Fruit fly (Drosophila melanogaster): ENCODE data around the gene spi.

The spi gene

dm6 chr2L:19537779-19538456 is 39.2 kb downstream of the spi start, which contains the start of gene CG13082 (continued):
- TF ChIP-seq sr (GFP tag; IDR thresholded peaks at IDR 0.05): no peak
- TF ChIP-seq CG11560 (tag; IDR thresholded peaks at IDR 0.05): no peak
- peak; percentile 62 for TF ChIP-seq CG8924 (tag; optimal IDR thresholded peaks at IDR 0.05)
- no peak for TF ChIP-seq CG11085 (GFP tag; IDR thresholded peaks at IDR 0.05)
- no peak for TF ChIP-seq CG14050 (GFP tag; IDR thresholded peaks at IDR 0.05)
- no peak for TF ChIP-seq slou (GFP tag; optimal IDR thresholded peaks at IDR 0.05)
- TF ChIP-seq Hmr (GFP tag; optimal IDR thresholded peaks at IDR 0.05): no peak
- peak; percentile 39 for TF ChIP-seq bcd (GFP tag; optimal IDR thresholded peaks at IDR 0.05)
- no peak for TF ChIP-seq gce (GFP tag; IDR thresholded peaks at IDR 0.05)
- no peak for TF ChIP-seq Nf-YA (GFP tag; IDR thresholded peaks at IDR 0.05)
- peak; percentile 59 for TF ChIP-seq CG2875 (GFP tag; optimal IDR thresholded peaks at IDR 0.05)
- no peak for TF ChIP-seq CG13287 (GFP tag; IDR thresholded peaks at IDR 0.05; ENCODE audit: partially characterized antibody)
- peak; percentile 50 for TF ChIP-seq oc (tag; optimal IDR thresholded peaks at IDR 0.05)
- TF ChIP-seq CoRest (tag; optimal IDR thresholded peaks at IDR 0.05): peak; percentile 61
- TF ChIP-seq fd3F (GFP tag; optimal IDR thresholded peaks at IDR 0.05): no peak
- TF ChIP-seq D (optimal IDR thresholded peaks at IDR 0.05): no peak
- peak; percentile 75 for TF ChIP-seq D (GFP tag; optimal IDR thresholded peaks at IDR 0.05)
- TF ChIP-seq CG4424 (GFP tag; optimal IDR thresholded peaks at IDR 0.05): peak; percentile 75
- peak; percentile 2 for TF ChIP-seq Ets65A (GFP tag)
- no peak for TF ChIP-seq CG3847 (GFP tag; IDR thresholded peaks at IDR 0.05)
- no peak for TF ChIP-seq Ada2b (GFP tag; IDR thresholded peaks at IDR 0.05)
- peak; percentile 45 for TF ChIP-seq CG17385 (GFP tag; optimal IDR thresholded peaks at IDR 0.05)
- TF ChIP-seq Dref (GFP tag; IDR thresholded peaks at IDR 0.05): no peak
- TF ChIP-seq CG11504 (tag; optimal IDR thresholded peaks at IDR 0.05): peak; percentile 64
- no peak for TF ChIP-seq CG3838 (GFP tag; optimal IDR thresholded peaks at IDR 0.05)
- peak; percentile 34 for TF ChIP-seq Vsx1 (GFP tag; optimal IDR thresholded peaks at IDR 0.05)
- TF ChIP-seq CG12942 (GFP tag; optimal IDR thresholded peaks at IDR 0.05): no peak
- peak; percentile 24 for TF ChIP-seq Nf-YB (GFP tag; optimal IDR thresholded peaks at IDR 0.05)
- TF ChIP-seq kah (GFP tag; optimal IDR thresholded peaks at IDR 0.05): no peak
- TF ChIP-seq Rx (GFP tag; IDR thresholded peaks at IDR 0.05): no peak
- no peak for TF ChIP-seq CG6683 (GFP tag; optimal IDR thresholded peaks at IDR 0.05)
- peak; percentile 65 for TF ChIP-seq crol (GFP tag; IDR thresholded peaks at IDR 0.05)
- 0 out of 2 replicates have a peak, but pooled peaks have one; percentile 26 for TF ChIP-seq ssp (GFP tag; IDR thresholded peaks at IDR 0.05)
- TF ChIP-seq tna (GFP tag; IDR thresholded peaks at IDR 0.05; ENCODE audit: partially characterized antibody): no peak
- TF ChIP-seq Ets97D (GFP tag; optimal IDR thresholded peaks at IDR 0.05): no peak
- TF ChIP-seq Bdp1 (GFP tag; optimal IDR thresholded peaks at IDR 0.05): no peak
- no peak for TF ChIP-seq cwo (GFP tag; optimal IDR thresholded peaks at IDR 0.05)
- peak; percentile 51 for TF ChIP-seq Hsf (GFP tag; optimal IDR thresholded peaks at IDR 0.05)
- no peak for TF ChIP-seq CG42726 (GFP tag; IDR thresholded peaks at IDR 0.05; ENCODE audit: partially characterized antibody)
- TF ChIP-seq vfl (GFP tag; optimal IDR thresholded peaks at IDR 0.05): no peak
- TF ChIP-seq Optix (GFP tag; IDR thresholded peaks at IDR 0.05): peak; percentile 24; the same call in 1 of the 3 replicates
- no peak for TF ChIP-seq CG7987 (GFP tag; optimal IDR thresholded peaks at IDR 0.05)
